Worm (Caenorhabditis elegans): ENCODE results near the gene mtss-1.

mtss-1 gene

ce11 chrIII:8725224-8725623 is 42.9 kb upstream of the mtss-1 start:
- TF ChIP-seq sdz-38 (tag; optimal IDR thresholded peaks at IDR 0.05), result no peak
- peak; percentile 98 for TF ChIP-seq him-1 (tag; optimal IDR thresholded peaks at IDR 0.05)
- no peak for TF ChIP-seq snpc-4 (GFP tag; optimal IDR thresholded peaks at IDR 0.05)
- peak in 1 of 4 experiments; percentile 14 for TF ChIP-seq snpc-4 (tag; optimal IDR thresholded peaks at IDR 0.05)
- TF ChIP-seq snpc-3.4 (tag; optimal IDR thresholded peaks at IDR 0.05), result peak; percentile 20
- no peak for TF ChIP-seq nhr-27 (tag; optimal IDR thresholded peaks at IDR 0.05)
- no peak for TF ChIP-seq lir-1 (GFP tag; conservative IDR thresholded peaks at IDR 0.05)
- TF ChIP-seq snpc-1.1 (tag; optimal IDR thresholded peaks at IDR 0.05; ENCODE audit: insufficient read depth), result no peak
- no peak for TF ChIP-seq let-526 (GFP tag; IDR thresholded peaks at IDR 0.05)
- TF ChIP-seq C06A6.2 (GFP tag; conservative IDR thresholded peaks at IDR 0.05), result no peak
- no peak for TF ChIP-seq K12H6.12 (tag; optimal IDR thresholded peaks at IDR 0.05)
- TF ChIP-seq tbx-9 (tag; optimal IDR thresholded peaks at IDR 0.05; ENCODE audit: borderline replicate concordance), result no peak
- TF ChIP-seq ekl-4 (GFP tag; IDR thresholded peaks at IDR 0.05), result no peak
- TF ChIP-seq bed-2 (GFP tag; IDR thresholded peaks at IDR 0.05), result no peak
- TF ChIP-seq hsf-1 (GFP tag; IDR thresholded peaks at IDR 0.05), result 0 out of 2 replicates have a peak, but pooled peaks have one; percentile 31
- TF ChIP-seq Y79H2A.3 (GFP tag; conservative IDR thresholded peaks at IDR 0.05), result no peak

- TF ChIP-seq nhr-27 (tag; optimal IDR thresholded peaks at IDR 0.05) (no peak), F22D6.2 (tag; optimal IDR thresholded peaks at IDR 0.05) (no peak), egl-18 (GFP tag; IDR thresholded peaks at IDR 0.05) (no peak), ama-1 (optimal IDR thresholded peaks at IDR 0.05) (no peak), ama-1 (GFP tag; optimal IDR thresholded peaks at IDR 0.05) (no peak), nfyb-1 (GFP tag; IDR thresholded peaks at IDR 0.05) (no peak), lin-54 (GFP tag; optimal IDR thresholded peaks at IDR 0.05) (no peak), F57A8.1 (GFP tag; optimal IDR thresholded peaks at IDR 0.05) (no peak), ceh-100 (GFP tag; IDR thresholded peaks at IDR 0.05) (no peak), B0336.3 (GFP tag; IDR thresholded peaks at IDR 0.05) (no peak), lsy-27 (tag; optimal IDR thresholded peaks at IDR 0.05; ENCODE audit: borderline replicate concordance, insufficient read depth) (no peak), ztf-25 (GFP tag; IDR thresholded peaks at IDR 0.05) (no peak), somi-1 (GFP tag; optimal IDR thresholded peaks at IDR 0.05) (no peak), die-1 (tag; optimal IDR thresholded peaks at IDR 0.05) (no peak), ztf-6 (GFP tag; IDR thresholded peaks at IDR 0.05) (no peak), ztf-3 (GFP tag; optimal IDR thresholded peaks at IDR 0.05) (no peak), ceh-79 (tag; optimal IDR thresholded peaks at IDR 0.05) (no peak), B0261.1 (tag; optimal IDR thresholded peaks at IDR 0.05) (no peak), ceh-40 (GFP tag; IDR thresholded peaks at IDR 0.05) (no peak), mel-28 (tag; optimal IDR thresholded peaks at IDR 0.05; ENCODE audit: borderline replicate concordance) (no peak)
These were observed 41.9 kb upstream of the mtss-1 start for ce11 chrIII:8726019-8726894.

- no peak for TF ChIP-seq hrde-1 (tag; optimal IDR thresholded peaks at IDR 0.05; ENCODE audit: borderline replicate concordance)
- no peak for TF ChIP-seq madf-8 (GFP tag; conservative IDR thresholded peaks at IDR 0.05)
- no peak for TF ChIP-seq madf-6 (GFP tag; IDR thresholded peaks at IDR 0.05)
These were observed 36.8 kb upstream of the mtss-1 start, which contains the start of gene ZK370.4 for ce11 chrIII:8731310-8731709. Gene ZK370.4 (minus strand): TSS chrIII:8731410.
